Worm (Caenorhabditis elegans) whole organism, L3 larva: ENCODE data around the gene cchl-1.

Source experiments
- R02D3.7 ChIP-seq: fragments of 150-350 bp; optimal IDR thresholded peaks from 2 replicates; lab custom pipeline; 2014; ENCODE audit warnings: missing biosample characterization, missing genetic modification characterization
- aly-2 ChIP-seq: fragments of 150-350 bp; optimal IDR thresholded peaks from 2 replicates; lab custom pipeline; 2014; ENCODE audit warnings: missing biosample characterization, missing genetic modification characterization
- ama-1 ChIP-seq: fragments of 150-350 bp; optimal IDR thresholded peaks from 2 replicates; lab custom pipeline; 2018
- ceh-28 ChIP-seq: fragments of 150-350 bp; optimal IDR thresholded peaks from 2 replicates; lab custom pipeline; 2014; ENCODE audit warnings: missing biosample characterization, missing genetic modification reagents, missing genetic modification characterization
- ceh-82 ChIP-seq: fragments of 150-350 bp; optimal IDR thresholded peaks from 2 replicates; lab custom pipeline; 2014; ENCODE audit warnings: missing biosample characterization, missing genetic modification characterization
- ceh-9 ChIP-seq: sonication (generic microtip); optimal IDR thresholded peaks from 2 replicates; lab custom pipeline; 2018; ENCODE audit warnings: missing biosample characterization, missing genetic modification characterization
- daf-12 ChIP-seq: fragments of 150-350 bp; optimal IDR thresholded peaks from 2 replicates; lab custom pipeline; 2014; ENCODE audit warnings: missing biosample characterization, missing genetic modification reagents, missing genetic modification characterization
- elt-1 ChIP-seq: fragments of 150-350 bp; optimal IDR thresholded peaks from 2 replicates; lab custom pipeline; 2014; ENCODE audit warnings: missing biosample characterization, missing genetic modification characterization
- elt-2 ChIP-seq: sonication (generic microtip); optimal IDR thresholded peaks from 2 replicates; lab custom pipeline; 2016; ENCODE audit warnings: missing genetic modification reagents, mild to moderate bottlenecking, missing genetic modification characterization, missing compliant biosample characterization
- fkh-10 ChIP-seq: sonication (generic microtip); optimal IDR thresholded peaks from 2 replicates; lab custom pipeline; 2017; ENCODE audit warnings: missing biosample characterization, missing genetic modification reagents, missing genetic modification characterization
- fkh-2 ChIP-seq: fragments of 150-350 bp; optimal IDR thresholded peaks from 2 replicates; lab custom pipeline; 2014; ENCODE audit warnings: missing biosample characterization, missing genetic modification reagents, missing genetic modification characterization
- fos-1 ChIP-seq: fragments of 150-350 bp; optimal IDR thresholded peaks from 2 replicates; lab custom pipeline; 2014; ENCODE audit warnings: missing biosample characterization, missing genetic modification characterization
- hmg-11 ChIP-seq: sonication (generic microtip); optimal IDR thresholded peaks from 2 replicates; lab custom pipeline; 2016; ENCODE audit warnings: missing genetic modification characterization, missing compliant biosample characterization
- jun-1 ChIP-seq: fragments of 150-350 bp; optimal IDR thresholded peaks from 2 replicates; lab custom pipeline; 2014; ENCODE audit warnings: missing biosample characterization, missing genetic modification reagents, missing genetic modification characterization
- lin-15B ChIP-seq: fragments of 150-350 bp; optimal IDR thresholded peaks from 2 replicates; lab custom pipeline; 2014; ENCODE audit warnings: missing biosample characterization, missing genetic modification characterization
- lin-39 ChIP-seq: fragments of 150-350 bp; optimal IDR thresholded peaks from 2 replicates; lab custom pipeline; 2018; ENCODE audit warnings: missing biosample characterization, missing genetic modification reagents, missing genetic modification characterization
- lsy-12 ChIP-seq: sonication (generic microtip); optimal IDR thresholded peaks from 2 replicates; lab custom pipeline; 2016; ENCODE audit warnings: mild to moderate bottlenecking, missing genetic modification characterization, missing compliant biosample characterization
- mdl-1 ChIP-seq: fragments of 150-350 bp; optimal IDR thresholded peaks from 2 replicates; lab custom pipeline; 2014; ENCODE audit warnings: missing biosample characterization, missing genetic modification characterization
- mml-1 ChIP-seq: fragments of 150-350 bp; sonication (generic microtip); optimal IDR thresholded peaks from 3 replicates; lab custom pipeline; 2014; ENCODE audit warnings: missing biosample characterization, missing genetic modification characterization
- nfya-1 ChIP-seq: sonication (generic microtip); optimal IDR thresholded peaks from 2 replicates; lab custom pipeline; 2017; ENCODE audit warnings: missing genetic modification characterization, mild to moderate bottlenecking, missing compliant biosample characterization, antibody characterized with exemption, moderate library complexity; ENCODE audit not compliant: insufficient read depth
- nhr-12 ChIP-seq: fragments of 150-350 bp; optimal IDR thresholded peaks from 2 replicates; lab custom pipeline; 2014; ENCODE audit warnings: missing biosample characterization, missing genetic modification characterization
- nhr-23 ChIP-seq: fragments of 150-350 bp; optimal IDR thresholded peaks from 2 replicates; lab custom pipeline; 2014; ENCODE audit warnings: missing biosample characterization, missing genetic modification reagents, missing genetic modification characterization
- nhr-237 ChIP-seq: fragments of 150-350 bp; optimal IDR thresholded peaks from 2 replicates; lab custom pipeline; 2014; ENCODE audit warnings: missing biosample characterization, missing genetic modification characterization
- nhr-25 ChIP-seq: sonication (generic microtip); optimal IDR thresholded peaks from 2 replicates; lab custom pipeline; 2017; ENCODE audit warnings: missing biosample characterization, missing genetic modification characterization
- nhr-28 ChIP-seq: fragments of 150-350 bp; optimal IDR thresholded peaks from 2 replicates; lab custom pipeline; 2014; ENCODE audit warnings: missing biosample characterization, missing genetic modification characterization
- nhr-43 ChIP-seq: sonication (generic microtip); optimal IDR thresholded peaks from 2 replicates; lab custom pipeline; 2016; ENCODE audit warnings: mild to moderate bottlenecking, missing genetic modification characterization, missing compliant biosample characterization; ENCODE audit not compliant: poor library complexity, severe bottlenecking
- nhr-67 ChIP-seq: fragments of 150-350 bp; optimal IDR thresholded peaks from 2 replicates; lab custom pipeline; 2014; ENCODE audit warnings: missing biosample characterization, missing genetic modification characterization
- nhr-76 ChIP-seq: fragments of 150-350 bp; sonication (generic microtip); optimal IDR thresholded peaks from 5 replicates; lab custom pipeline; 2014; ENCODE audit warnings: missing biosample characterization, missing genetic modification characterization
- nhr-77 ChIP-seq: fragments of 150-350 bp; optimal IDR thresholded peaks from 2 replicates; lab custom pipeline; 2014; ENCODE audit warnings: missing biosample characterization, missing genetic modification characterization
- pqm-1 ChIP-seq: fragments of 150-350 bp; optimal IDR thresholded peaks from 2 replicates; lab custom pipeline; 2017; ENCODE audit warnings: missing biosample characterization, missing genetic modification characterization, inconsistent platforms
- skn-1 ChIP-seq: fragments of 150-350 bp; optimal IDR thresholded peaks from 2 replicates; lab custom pipeline; 2014; ENCODE audit warnings: missing biosample characterization, missing genetic modification characterization
- snpc-4 ChIP-seq: fragments of 150-350 bp; optimal IDR thresholded peaks from 2 replicates; lab custom pipeline; 2014; ENCODE audit warnings: missing biosample characterization, missing genetic modification characterization
- tbx-2 ChIP-seq: sonication (generic microtip); optimal IDR thresholded peaks from 2 replicates; lab custom pipeline; 2016; ENCODE audit warnings: mild to moderate bottlenecking, missing genetic modification characterization, missing compliant biosample characterization
- unc-62 ChIP-seq: fragments of 150-350 bp; sonication (generic microtip); optimal IDR thresholded peaks from 4 replicates; lab custom pipeline; 2014; ENCODE audit warnings: missing biosample characterization, missing genetic modification reagents, missing genetic modification characterization
- zag-1 ChIP-seq: fragments of 150-350 bp; optimal IDR thresholded peaks from 2 replicates; lab custom pipeline; 2014; ENCODE audit warnings: missing biosample characterization, missing genetic modification characterization

Gene cchl-1

ce11 chrII:11200234-11200755 is 35.9 kb downstream of the cchl-1 start:
- peak; percentile 36 for TF ChIP-seq nhr-25
- TF ChIP-seq nhr-43 (tag; lab: Kevin White, UChicago) = no peak
- peak; percentile 27 for TF ChIP-seq nhr-23 (tag; lab: Kevin White, UChicago)
- TF ChIP-seq elt-2 = no peak
- no peak for TF ChIP-seq fos-1
- TF ChIP-seq lin-15B (tag; lab: Kevin White, UChicago) = no peak
- no peak for TF ChIP-seq nhr-237 (tag; lab: Kevin White, UChicago)
- no peak for TF ChIP-seq nhr-76
- no peak for TF ChIP-seq nhr-77
- TF ChIP-seq tbx-2 (tag; lab: Kevin White, UChicago) = no peak
- TF ChIP-seq mml-1 = no peak
- TF ChIP-seq elt-1 (tag; lab: Kevin White, UChicago) = peak; percentile 30
- TF ChIP-seq snpc-4 (tag; lab: Kevin White, UChicago) = no peak
- no peak for TF ChIP-seq lin-39
- no peak for TF ChIP-seq pqm-1
- TF ChIP-seq hmg-11 (tag; lab: Kevin White, UChicago) = no peak
- no peak for TF ChIP-seq lsy-12 (tag; lab: Kevin White, UChicago)
- TF ChIP-seq zag-1 (tag; lab: Kevin White, UChicago) = no peak
- TF ChIP-seq nhr-28 (tag; lab: Kevin White, UChicago) = no peak

ce11 chrII:11193523-11193922 is 42.7 kb downstream of the cchl-1 start:
- TF ChIP-seq nhr-25 = peak; percentile 21
- TF ChIP-seq nhr-67 (tag; lab: Kevin White, UChicago) = no peak

ce11 chrII:11192488-11192887 is 43.7 kb downstream of the cchl-1 start:
- no peak for TF ChIP-seq ceh-9 (tag; lab: Kevin White, UChicago)
- TF ChIP-seq unc-62 = no peak
- no peak for TF ChIP-seq jun-1
- peak; percentile 38 for TF ChIP-seq elt-1 (tag; lab: Kevin White, UChicago)
- no peak for TF ChIP-seq nhr-25

ce11 chrII:11188026-11188425 is 48.2 kb downstream of the cchl-1 start, which contains the start of gene F37H8.5:
Gene F37H8.5 (plus strand): TSS chrII:11188206.
- TF ChIP-seq pqm-1 = no peak
- no peak for TF ChIP-seq fkh-2 (tag; lab: Kevin White, UChicago)
- no peak for TF ChIP-seq nhr-67 (tag; lab: Kevin White, UChicago)
- no peak for TF ChIP-seq daf-12 (tag; lab: Kevin White, UChicago)
- TF ChIP-seq nfya-1 (tag; lab: Kevin White, UChicago) = no peak
- TF ChIP-seq nhr-12 (tag; lab: Kevin White, UChicago) = no peak
- TF ChIP-seq skn-1 = no peak
- TF ChIP-seq nhr-76 = no peak
- TF ChIP-seq unc-62 = no peak
- no peak for TF ChIP-seq ama-1 (lab: Kevin White, UChicago)
- TF ChIP-seq nhr-77 = no peak
- no peak for TF ChIP-seq mml-1
- no peak for TF ChIP-seq fos-1

- TF ChIP-seq ceh-82 (no peak), ceh-28 (tag; lab: Kevin White, UChicago) (no peak), hmg-11 (tag; lab: Kevin White, UChicago) (no peak), nhr-77 (no peak), pqm-1 (no peak), elt-1 (tag; lab: Kevin White, UChicago) (no peak), fkh-10 (GFP tag; lab: Kevin White, UChicago) (no peak), ama-1 (lab: Kevin White, UChicago) (no peak), R02D3.7 (no peak), unc-62 (no peak), nhr-12 (tag; lab: Kevin White, UChicago) (no peak), lsy-12 (tag; lab: Kevin White, UChicago) (no peak), aly-2 (tag; lab: Kevin White, UChicago) (no peak), mdl-1 (tag; lab: Kevin White, UChicago) (no peak), nhr-237 (tag; lab: Kevin White, UChicago) (no peak), nhr-25 (no peak)
Measured at ce11 chrII:11185728-11186127, 50.5 kb downstream of the cchl-1 start, which contains the start of gene sfxn-1.2. Gene sfxn-1.2 (plus strand): TSS chrII:11186028.
